Fruit fly (Drosophila melanogaster) whole organism, embryonic: Measurements from ENCODE around the gene cdi.

Experiments used
- CG12104 ChIP-seq: fragments of 200-800 bp; sonication (Bioruptor generic); optimal IDR thresholded peaks from 3 replicates; lab custom pipeline; 2016; ENCODE audit warnings: missing biosample characterization, missing genetic modification characterization
- CG12769 ChIP-seq: fragments of 200-800 bp; sonication (Bioruptor generic); optimal IDR thresholded peaks from 2 replicates; lab custom pipeline; 2019; ENCODE audit warnings: missing biosample characterization, mild to moderate bottlenecking, missing genetic modification characterization, moderate library complexity
- CG12942 ChIP-seq: fragments of 200-800 bp; sonication (Bioruptor generic); optimal IDR thresholded peaks from 3 replicates; lab custom pipeline; 2016; ENCODE audit warnings: missing biosample characterization, missing genetic modification characterization
- CG14860 ChIP-seq: fragments of 200-800 bp; sonication (Bioruptor generic); IDR thresholded peaks from 3 replicates; pipeline ENCODE4 v1.3.6; 2022; ENCODE audit warnings: missing biosample characterization, missing genetic modification characterization; ENCODE audit not compliant: partially characterized antibody
- CG15011 ChIP-seq: fragments of 200-800 bp; sonication (Bioruptor generic); optimal IDR thresholded peaks from 3 replicates; lab custom pipeline; 2018; ENCODE audit warnings: missing biosample characterization, mild to moderate bottlenecking, missing genetic modification characterization
- CG15514 ChIP-seq: fragments of 200-800 bp; sonication (Bioruptor generic); optimal IDR thresholded peaks from 3 replicates; lab custom pipeline; 2017; ENCODE audit warnings: missing biosample characterization, missing genetic modification characterization, mild to moderate bottlenecking, moderate library complexity, missing genetic modification reagents
- CG16779 ChIP-seq: fragments of 200-800 bp; sonication (Bioruptor generic); IDR thresholded peaks from 2 replicates; pipeline ENCODE4 v1.3.6; 2022; ENCODE audit warnings: missing biosample characterization, missing genetic modification characterization
- CG16863 ChIP-seq: fragments of 200-800 bp; sonication (Bioruptor generic); optimal IDR thresholded peaks from 3 replicates; lab custom pipeline; 2016; ENCODE audit warnings: missing biosample characterization, missing genetic modification characterization
- CG17385 ChIP-seq: fragments of 200-800 bp; sonication (Bioruptor generic); optimal IDR thresholded peaks from 3 replicates; lab custom pipeline; 2018; ENCODE audit warnings: missing biosample characterization, mild to moderate bottlenecking, missing genetic modification characterization
- CG17802 ChIP-seq: fragments of 200-800 bp; sonication (Bioruptor generic); optimal IDR thresholded peaks from 2 replicates; lab custom pipeline; 2018; ENCODE audit warnings: missing biosample characterization, mild to moderate bottlenecking, missing genetic modification characterization, moderate library complexity
- CG17912 ChIP-seq: fragments of 200-800 bp; sonication (Bioruptor generic); optimal IDR thresholded peaks from 2 replicates; lab custom pipeline; 2018; ENCODE audit warnings: missing biosample characterization, mild to moderate bottlenecking, missing genetic modification characterization
- CG18764 ChIP-seq: fragments of 200-800 bp; sonication (Bioruptor generic); optimal IDR thresholded peaks from 3 replicates; lab custom pipeline; 2016; ENCODE audit warnings: missing biosample characterization, missing genetic modification characterization
- CG32767 ChIP-seq: fragments of 200-800 bp; sonication (Bioruptor generic); IDR thresholded peaks from 2 replicates; pipeline ENCODE4 v1.3.6; 2022; ENCODE audit warnings: missing biosample characterization, missing genetic modification characterization
- CG5180 ChIP-seq: fragments of 200-800 bp; sonication (Bioruptor generic); optimal IDR thresholded peaks from 3 replicates; lab custom pipeline; 2017; ENCODE audit warnings: missing biosample characterization, missing genetic modification characterization, mild to moderate bottlenecking, moderate library complexity, missing genetic modification reagents
- CG5245 ChIP-seq: fragments of 200-800 bp; sonication (Bioruptor generic); optimal IDR thresholded peaks from 3 replicates; lab custom pipeline; 2016; ENCODE audit warnings: missing biosample characterization, missing genetic modification characterization
- CG6654 ChIP-seq: fragments of 200-800 bp; sonication (Bioruptor generic); optimal IDR thresholded peaks from 2 replicates; lab custom pipeline; 2017; ENCODE audit warnings: missing biosample characterization, mild to moderate bottlenecking, missing genetic modification characterization
- CG6791 ChIP-seq: fragments of 200-800 bp; sonication (Bioruptor generic); IDR thresholded peaks from 3 replicates; pipeline ENCODE4 v1.3.6; 2022; ENCODE audit warnings: missing biosample characterization, missing genetic modification characterization; ENCODE audit not compliant: partially characterized antibody
- CG7745 ChIP-seq: fragments of 200-800 bp; sonication (Bioruptor generic); optimal IDR thresholded peaks from 2 replicates; lab custom pipeline; 2018; ENCODE audit warnings: missing biosample characterization, mild to moderate bottlenecking, missing genetic modification characterization, moderate library complexity
- CG7987 ChIP-seq: fragments of 200-800 bp; sonication (Bioruptor generic); optimal IDR thresholded peaks from 2 replicates; lab custom pipeline; 2018; ENCODE audit warnings: missing biosample characterization, mild to moderate bottlenecking, missing genetic modification characterization, moderate library complexity
- CG8281 ChIP-seq: fragments of 200-800 bp; sonication (Bioruptor generic); optimal IDR thresholded peaks from 2 replicates; lab custom pipeline; 2018; ENCODE audit warnings: missing biosample characterization, mild to moderate bottlenecking, missing genetic modification characterization, moderate library complexity
- CG8924 ChIP-seq: fragments of 200-800 bp; optimal IDR thresholded peaks from 3 replicates; lab custom pipeline; 2019; ENCODE audit warnings: missing biosample characterization, mild to moderate bottlenecking, missing genetic modification characterization, moderate library complexity
- Fer1 ChIP-seq: fragments of 200-800 bp; sonication (Bioruptor generic); optimal IDR thresholded peaks from 2 replicates; lab custom pipeline; 2017; ENCODE audit warnings: missing biosample characterization, mild to moderate bottlenecking, missing genetic modification characterization
- H15 ChIP-seq: fragments of 200-800 bp; sonication (Bioruptor generic); IDR thresholded peaks from 3 replicates; pipeline ENCODE4 v1.3.6; 2022; ENCODE audit warnings: missing biosample characterization, missing genetic modification characterization
- Hand ChIP-seq: fragments of 200-800 bp; sonication (Bioruptor generic); optimal IDR thresholded peaks from 2 replicates; lab custom pipeline; 2017; ENCODE audit warnings: mild to moderate bottlenecking, missing biosample characterization, missing genetic modification reagents, missing genetic modification characterization
- MESR4 ChIP-seq: fragments of 200-800 bp; sonication (Bioruptor generic); optimal IDR thresholded peaks from 2 replicates; lab custom pipeline; 2018; ENCODE audit warnings: missing biosample characterization, mild to moderate bottlenecking, missing genetic modification characterization, moderate library complexity
- Taf1 ChIP-seq: fragments of 200-800 bp; sonication (Bioruptor generic); IDR thresholded peaks from 2 replicates; pipeline ENCODE4 v1.3.6; 2022; ENCODE audit warnings: missing biosample characterization, missing genetic modification characterization
- al ChIP-seq: fragments of 200-800 bp; sonication (Bioruptor generic); IDR thresholded peaks from 2 replicates; pipeline ENCODE4 v1.3.6; 2022; ENCODE audit warnings: missing biosample characterization, missing genetic modification characterization
- caup ChIP-seq: fragments of 200-800 bp; sonication (Bioruptor generic); optimal IDR thresholded peaks from 3 replicates; lab custom pipeline; 2017; ENCODE audit warnings: missing biosample characterization, mild to moderate bottlenecking, missing genetic modification characterization, moderate library complexity; ENCODE audit not compliant: severe bottlenecking
- chinmo ChIP-seq: fragments of 200-800 bp; sonication (Bioruptor generic); IDR thresholded peaks from 4 replicates; pipeline ENCODE4 v1.3.6; 2022; ENCODE audit warnings: missing biosample characterization, missing genetic modification characterization; ENCODE audit not compliant: partially characterized antibody
- dimm ChIP-seq: fragments of 200-800 bp; sonication (Bioruptor generic); IDR thresholded peaks from 2 replicates; pipeline ENCODE4 v1.3.6; 2022; ENCODE audit warnings: missing biosample characterization, missing genetic modification characterization
- dmrt99B ChIP-seq: fragments of 200-800 bp; sonication (Bioruptor generic); optimal IDR thresholded peaks from 2 replicates; lab custom pipeline; 2018; ENCODE audit warnings: missing biosample characterization, mild to moderate bottlenecking, missing genetic modification characterization, moderate library complexity
- fd102C ChIP-seq: fragments of 200-800 bp; sonication (Bioruptor generic); optimal IDR thresholded peaks from 2 replicates; lab custom pipeline; 2018; ENCODE audit warnings: missing biosample characterization, mild to moderate bottlenecking, missing genetic modification characterization, moderate library complexity
- gcm2 ChIP-seq: fragments of 200-800 bp; sonication (Bioruptor generic); optimal IDR thresholded peaks from 2 replicates; lab custom pipeline; 2016; ENCODE audit warnings: missing biosample characterization, missing genetic modification characterization
- gro ChIP-seq: fragments of 200-800 bp; sonication (Bioruptor generic); optimal IDR thresholded peaks from 2 replicates; lab custom pipeline; 2016; ENCODE audit warnings: missing biosample characterization, missing genetic modification characterization
- knrl ChIP-seq: fragments of 200-800 bp; sonication (Bioruptor generic); IDR thresholded peaks from 3 replicates; pipeline ENCODE4 v1.3.6; 2022; ENCODE audit warnings: missing biosample characterization, missing genetic modification characterization; ENCODE audit not compliant: partially characterized antibody
- lmd ChIP-seq: fragments of 200-800 bp; sonication (Bioruptor generic); IDR thresholded peaks from 2 replicates; pipeline ENCODE4 v1.3.6; 2022; ENCODE audit warnings: missing biosample characterization, missing genetic modification characterization
- luna ChIP-seq: fragments of 200-800 bp; sonication (Bioruptor generic); optimal IDR thresholded peaks from 2 replicates; lab custom pipeline; 2016; ENCODE audit warnings: missing biosample characterization, missing genetic modification characterization
- mirr ChIP-seq: fragments of 200-800 bp; sonication (Bioruptor generic); optimal IDR thresholded peaks from 3 replicates; lab custom pipeline; 2018; ENCODE audit warnings: missing biosample characterization, mild to moderate bottlenecking, missing genetic modification characterization
- nerfin-2 ChIP-seq: fragments of 200-800 bp; sonication (Bioruptor generic); IDR thresholded peaks from 2 replicates; pipeline ENCODE4 v1.3.6; 2022; ENCODE audit warnings: missing biosample characterization, missing genetic modification characterization; ENCODE audit not compliant: partially characterized antibody
- nmo ChIP-seq: fragments of 200-800 bp; sonication (Bioruptor generic); optimal IDR thresholded peaks from 2 replicates; lab custom pipeline; 2018; ENCODE audit warnings: missing biosample characterization, mild to moderate bottlenecking, missing genetic modification characterization, moderate library complexity
- org-1 ChIP-seq: fragments of 200-800 bp; sonication (Bioruptor generic); optimal IDR thresholded peaks from 2 replicates; lab custom pipeline; 2017; ENCODE audit warnings: missing biosample characterization, missing genetic modification characterization
- pfk ChIP-seq: fragments of 200-800 bp; sonication (Bioruptor generic); optimal IDR thresholded peaks from 2 replicates; lab custom pipeline; 2018; ENCODE audit warnings: missing biosample characterization, mild to moderate bottlenecking, missing genetic modification characterization, moderate library complexity
- prd ChIP-seq, 3 experiments: fragments of >200 bp in 2 of 3; fragments of 200-800 bp in 1 of 3; sonication (Bioruptor generic) in 1 of 3; optimal IDR thresholded peaks in 2 of 3; IDR thresholded peaks in 1 of 3; 2 replicates in 2 of 3; 3 replicates in 1 of 3; pipeline versions ENCODE4 v1.3.6 to Lab custom; 2017 to 2022; ENCODE audit warnings: missing biosample characterization in 1 of 3, missing genetic modification characterization in 1 of 3
- ro ChIP-seq: fragments of 200-800 bp; sonication (Bioruptor generic); IDR thresholded peaks from 2 replicates; pipeline ENCODE4 v1.3.6; 2022; ENCODE audit warnings: missing biosample characterization, missing genetic modification characterization
- scrt ChIP-seq: fragments of 200-800 bp; sonication (Bioruptor generic); optimal IDR thresholded peaks from 2 replicates; lab custom pipeline; 2018; ENCODE audit warnings: missing biosample characterization, mild to moderate bottlenecking, missing genetic modification characterization, moderate library complexity
- shn ChIP-seq: fragments of 200-800 bp; sonication (Bioruptor generic); optimal IDR thresholded peaks from 3 replicates; lab custom pipeline; 2016; ENCODE audit warnings: missing biosample characterization, missing genetic modification characterization
- sug ChIP-seq: fragments of 200-800 bp; optimal IDR thresholded peaks from 2 replicates; lab custom pipeline; 2019; ENCODE audit warnings: missing biosample characterization, mild to moderate bottlenecking, missing genetic modification characterization, moderate library complexity
- tup ChIP-seq: fragments of 200-800 bp; sonication (Bioruptor generic); optimal IDR thresholded peaks from 2 replicates; lab custom pipeline; 2016; ENCODE audit warnings: missing biosample characterization, mild to moderate bottlenecking, missing genetic modification characterization, moderate library complexity

Gene cdi

dm6 chr3R:19014742-19015422 lies 79.2 kb downstream of the cdi start (continued):
- peak; percentile 53 for TF ChIP-seq CG12769 (tag; lab: Kevin White, UChicago)
- no peak for TF ChIP-seq gro
- no peak for TF ChIP-seq CG6791 (GFP tag; lab: Robert Waterston, UW)
- no peak for TF ChIP-seq CG12942
- no peak for TF ChIP-seq Fer1 (GFP tag; lab: Kevin White, UChicago)
- TF ChIP-seq CG17385 = peak; percentile 18
- TF ChIP-seq CG7745 (tag; lab: Kevin White, UChicago) = peak; percentile 73
- peak; percentile 50 for TF ChIP-seq CG8924
- no peak for TF ChIP-seq ro (GFP tag; lab: Robert Waterston, UW)
- no peak for TF ChIP-seq caup (GFP tag; lab: Kevin White, UChicago)
- no peak for TF ChIP-seq scrt (GFP tag; lab: Kevin White, UChicago)
- no peak for TF ChIP-seq MESR4
- peak; percentile 70 for TF ChIP-seq dmrt99B (tag; lab: Kevin White, UChicago)
- no peak for TF ChIP-seq Taf1
- no peak for TF ChIP-seq nerfin-2 (GFP tag; lab: Robert Waterston, UW)
- peak; percentile 2 for TF ChIP-seq CG5245 (GFP tag; lab: Kevin White, UChicago)
- no peak for TF ChIP-seq knrl (GFP tag; lab: Robert Waterston, UW)
- TF ChIP-seq CG7987 (GFP tag; lab: Kevin White, UChicago) = no peak
- no peak for TF ChIP-seq CG17912
- TF ChIP-seq luna (GFP tag; lab: Kevin White, UChicago) = no peak
- no peak for TF ChIP-seq shn (GFP tag; lab: Kevin White, UChicago)
- no peak for TF ChIP-seq pfk (GFP tag; lab: Kevin White, UChicago)
- no peak for TF ChIP-seq CG17802
- TF ChIP-seq nmo = peak; percentile 69
- TF ChIP-seq gcm2 (GFP tag; lab: Kevin White, UChicago) = no peak
- TF ChIP-seq dimm (GFP tag; lab: Robert Waterston, UW) = no peak
- TF ChIP-seq org-1 (GFP tag; lab: Kevin White, UChicago) = no peak
- no peak for TF ChIP-seq CG15011 (GFP tag; lab: Kevin White, UChicago)
- peak; percentile 5 for TF ChIP-seq CG5180 (GFP tag; lab: Kevin White, UChicago)
- TF ChIP-seq CG14860 (GFP tag; lab: Robert Waterston, UW) = no peak
- no peak for TF ChIP-seq CG16779
- peak; percentile 56 for TF ChIP-seq lmd (GFP tag; lab: Robert Waterston, UW)
- no peak for TF ChIP-seq fd102C (GFP tag; lab: Kevin White, UChicago)
- TF ChIP-seq CG18764 = no peak
- no peak for TF ChIP-seq mirr (GFP tag; lab: Kevin White, UChicago)
- no peak for TF ChIP-seq sug (tag; lab: Kevin White, UChicago)
- TF ChIP-seq tup (GFP tag; lab: Kevin White, UChicago) = no peak
- TF ChIP-seq CG8281 (tag; lab: Kevin White, UChicago) = no peak
- no peak for TF ChIP-seq CG12104 (GFP tag; lab: Kevin White, UChicago)
- TF ChIP-seq CG15514 (GFP tag; lab: Kevin White, UChicago) = no peak
- no peak for TF ChIP-seq Hand (GFP tag; lab: Kevin White, UChicago)
- TF ChIP-seq al = no peak
- TF ChIP-seq CG6654 (GFP tag; lab: Kevin White, UChicago) = peak; percentile 94
- TF ChIP-seq CG16863 (GFP tag; lab: Kevin White, UChicago) = no peak
- peak; percentile 48; the same call in 1 of the 2 replicates for TF ChIP-seq CG32767 (GFP tag; lab: Robert Waterston, UW)
- no peak for TF ChIP-seq prd (optimal IDR thresholded peaks at IDR 0.05; lab: Kevin White, UChicago)
- TF ChIP-seq prd (GFP tag; IDR thresholded peaks at IDR 0.05; lab: Robert Waterston, UW) = peak; percentile 56; the same call in 1 of the 3 replicates
- peak; percentile 62; the same call in 2 of the 3 replicates for TF ChIP-seq H15 (GFP tag; lab: Robert Waterston, UW)
- no peak for TF ChIP-seq chinmo
